Fruit fly (Drosophila melanogaster): ENCODE data around the gene CG1105.
A peak's percentile ranks its signal among the peaks of the same experiment; 100 is the strongest.

CG1105 gene

dm6 chr3R:7090337-7090830 is 23.4 kb upstream of the CG1105 start (continued):
- TF ChIP-seq dysf (GFP tag; IDR thresholded peaks at IDR 0.05) = 0 out of 3 replicates have a peak, but pooled peaks have one; percentile 7
- TF ChIP-seq CG13894 (tag; optimal IDR thresholded peaks at IDR 0.05) = peak; percentile 31
- TF ChIP-seq CG7357 (GFP tag; IDR thresholded peaks at IDR 0.05) = no peak
- no peak for TF ChIP-seq Lim3 (GFP tag; IDR thresholded peaks at IDR 0.05)
- TF ChIP-seq jumu (GFP tag; optimal IDR thresholded peaks at IDR 0.05) = no peak
- TF ChIP-seq Ptx1 (GFP tag; IDR thresholded peaks at IDR 0.05) = no peak
- TF ChIP-seq CG11723 (GFP tag; optimal IDR thresholded peaks at IDR 0.05) = no peak
- no peak for TF ChIP-seq CG10147 (GFP tag; optimal IDR thresholded peaks at IDR 0.05)
- no peak for TF ChIP-seq CG15601 (tag; optimal IDR thresholded peaks at IDR 0.05)
- no peak for TF ChIP-seq ara (GFP tag; IDR thresholded peaks at IDR 0.05)
- TF ChIP-seq sug (tag; optimal IDR thresholded peaks at IDR 0.05) = peak; percentile 40
- TF ChIP-seq MBD-R2 (GFP tag; IDR thresholded peaks at IDR 0.05) = 0 out of 2 replicates have a peak, but pooled peaks have one; percentile 18
- TF ChIP-seq mirr (GFP tag; optimal IDR thresholded peaks at IDR 0.05) = no peak
- no peak for TF ChIP-seq bcd (GFP tag; optimal IDR thresholded peaks at IDR 0.05)
- TF ChIP-seq CG15479 (GFP tag; optimal IDR thresholded peaks at IDR 0.05) = peak; percentile 81
- TF ChIP-seq Meics (GFP tag; optimal IDR thresholded peaks at IDR 0.05) = no peak
- no peak for TF ChIP-seq CG10321 (GFP tag; IDR thresholded peaks at IDR 0.05)
- peak; percentile 35; the same call in 1 of the 2 replicates for TF ChIP-seq onecut (GFP tag; IDR thresholded peaks at IDR 0.05)
- TF ChIP-seq Ets65A (GFP tag) = peak; percentile 65
- no peak for TF ChIP-seq zfh1 (GFP tag; IDR thresholded peaks at IDR 0.05)
- TF ChIP-seq CG32767 (GFP tag; IDR thresholded peaks at IDR 0.05) = 0 out of 2 replicates have a peak, but pooled peaks have one; percentile 20
- 0 out of 3 replicates have a peak, but pooled peaks have one; percentile 28 for TF ChIP-seq ci (GFP tag; IDR thresholded peaks at IDR 0.05)
- peak; percentile 48; the same call in 1 of the 2 replicates for TF ChIP-seq rib (GFP tag; IDR thresholded peaks at IDR 0.05)
- TF ChIP-seq oc (tag; optimal IDR thresholded peaks at IDR 0.05) = no peak
- TF ChIP-seq CG7786 (GFP tag; optimal IDR thresholded peaks at IDR 0.05) = no peak
- TF ChIP-seq CG12659 (GFP tag; optimal IDR thresholded peaks at IDR 0.05) = peak; percentile 25
- TF ChIP-seq ftz-f1 (GFP tag; optimal IDR thresholded peaks at IDR 0.05) = peak; percentile 69
- TF ChIP-seq Stat92E (GFP tag; optimal IDR thresholded peaks at IDR 0.05) = no peak
- TF ChIP-seq gro (GFP tag; optimal IDR thresholded peaks at IDR 0.05) = peak; percentile 16
- peak; percentile 3 for TF ChIP-seq CG10543 (GFP tag; optimal IDR thresholded peaks at IDR 0.05)
- peak; percentile 68 for TF ChIP-seq CG15514 (GFP tag; optimal IDR thresholded peaks at IDR 0.05)
- no peak for TF ChIP-seq CG12071 (GFP tag; optimal IDR thresholded peaks at IDR 0.05)
- TF ChIP-seq CG2712 (tag; optimal IDR thresholded peaks at IDR 0.05) = no peak
- TF ChIP-seq ewg (GFP tag; optimal IDR thresholded peaks at IDR 0.05) = peak; percentile 59
- no peak for TF ChIP-seq chn (GFP tag; optimal IDR thresholded peaks at IDR 0.05)
- no peak for TF ChIP-seq Awh (GFP tag; IDR thresholded peaks at IDR 0.05)
- TF ChIP-seq CG13624 (GFP tag; optimal IDR thresholded peaks at IDR 0.05) = peak; percentile 33
- TF ChIP-seq chinmo (GFP tag; IDR thresholded peaks at IDR 0.05; ENCODE audit: partially characterized antibody) = 0 out of 4 replicates have a peak, but pooled peaks have one; percentile 83
- TF ChIP-seq Trl (optimal IDR thresholded peaks at IDR 0.05) = no peak
- TF ChIP-seq Trl (GFP tag; optimal IDR thresholded peaks at IDR 0.05) = no peak
- TF ChIP-seq ken (GFP tag; IDR thresholded peaks at IDR 0.05) = no peak
- no peak for TF ChIP-seq HLH3B (GFP tag; IDR thresholded peaks at IDR 0.05)
- TF ChIP-seq ase (GFP tag; IDR thresholded peaks at IDR 0.05) = no peak
- peak; percentile 33 for TF ChIP-seq cwo (GFP tag; optimal IDR thresholded peaks at IDR 0.05)
- TF ChIP-seq z (GFP tag; IDR thresholded peaks at IDR 0.05) = peak; percentile 90
- no peak for TF ChIP-seq klu (GFP tag; IDR thresholded peaks at IDR 0.05)
- 0 out of 3 replicates have a peak, but pooled peaks have one; percentile 6 for TF ChIP-seq row (GFP tag; IDR thresholded peaks at IDR 0.05)
- TF ChIP-seq CG4360 (GFP tag; IDR thresholded peaks at IDR 0.05) = no peak
- TF ChIP-seq CG13296 (GFP tag; optimal IDR thresholded peaks at IDR 0.05) = peak; percentile 3
